Worm (Caenorhabditis elegans): Measurements from ENCODE around the gene str-264.

The str-264 gene

DNA sequence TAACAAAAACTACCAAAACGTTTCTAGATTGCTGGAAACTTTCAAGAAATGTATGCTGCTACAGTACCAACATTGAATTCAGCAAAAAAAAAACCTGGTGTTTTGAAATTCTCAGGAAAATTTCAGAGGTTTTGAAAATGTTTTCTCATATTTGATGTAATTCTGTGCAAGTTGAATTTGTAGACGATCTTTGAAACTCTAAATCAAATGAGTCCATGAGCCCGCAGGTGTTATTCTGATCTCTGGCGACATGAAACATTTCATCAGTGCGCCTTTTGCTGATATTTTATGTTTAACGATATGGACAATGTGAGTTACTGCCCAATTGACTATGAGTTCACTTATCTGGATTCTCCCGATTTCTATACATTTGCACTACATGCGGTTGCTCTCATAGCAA lies 1.3 kb upstream of the str-264 start, which contains the start of gene srh-218:
TSS of gene srh-218 (plus strand) at position 301 of the 400 bp plus-strand sequence.
- TF ChIP-seq ceh-82 (tag; optimal IDR thresholded peaks at IDR 0.05) = no peak
- TF ChIP-seq nhr-237 (tag; optimal IDR thresholded peaks at IDR 0.05) = no peak
- TF ChIP-seq hmg-11 (tag; optimal IDR thresholded peaks at IDR 0.05) = no peak

ce11 chrV:15487764-15488163 lies 4.7 kb downstream of the str-264 start, which contains the start of gene srw-21:
srw-21 (plus strand) TSS chrV:15488064.
- TF ChIP-seq lin-15B (tag; optimal IDR thresholded peaks at IDR 0.05) (no peak), zag-1 (tag; optimal IDR thresholded peaks at IDR 0.05) (no peak), R02D3.7 (tag; optimal IDR thresholded peaks at IDR 0.05) (no peak), ama-1 (optimal IDR thresholded peaks at IDR 0.05) (no peak), eor-1 (tag; optimal IDR thresholded peaks at IDR 0.05) (no peak), egl-27 (tag; optimal IDR thresholded peaks at IDR 0.05) (no peak), nhr-25 (tag; optimal IDR thresholded peaks at IDR 0.05) (no peak), fkh-2 (tag; optimal IDR thresholded peaks at IDR 0.05) (no peak), nfya-1 (tag; optimal IDR thresholded peaks at IDR 0.05; ENCODE audit: insufficient read depth) (no peak), lsy-12 (tag; optimal IDR thresholded peaks at IDR 0.05) (no peak), jun-1 (tag; optimal IDR thresholded peaks at IDR 0.05) (no peak)

- no peak for TF ChIP-seq nhr-76 (tag; optimal IDR thresholded peaks at IDR 0.05)
Observed at ce11 chrV:15484537-15484936, 7.9 kb downstream of the str-264 start, which contains the start of gene C06B8.3. C06B8.3 (minus strand) TSS chrV:15484637.

ce11 chrV:15483563-15483962 lies 8.9 kb downstream of the str-264 start:
- TF ChIP-seq fos-1 (tag; optimal IDR thresholded peaks at IDR 0.05) (no peak), egl-5 (tag; optimal IDR thresholded peaks at IDR 0.05) (no peak), fkh-2 (tag; optimal IDR thresholded peaks at IDR 0.05) (no peak), mdl-1 (tag; optimal IDR thresholded peaks at IDR 0.05) (no peak), unc-39 (tag; optimal IDR thresholded peaks at IDR 0.05) (no peak), tbx-2 (tag; optimal IDR thresholded peaks at IDR 0.05) (no peak), jun-1 (tag; optimal IDR thresholded peaks at IDR 0.05) (peak; percentile 25), ceh-9 (tag; optimal IDR thresholded peaks at IDR 0.05) (no peak), daf-12 (tag; optimal IDR thresholded peaks at IDR 0.05) (no peak), ceh-82 (tag; optimal IDR thresholded peaks at IDR 0.05) (no peak), ama-1 (optimal IDR thresholded peaks at IDR 0.05) (no peak), elt-2 (tag; optimal IDR thresholded peaks at IDR 0.05) (peak; percentile 25), ceh-16 (tag; optimal IDR thresholded peaks at IDR 0.05) (no peak), nhr-67 (tag; optimal IDR thresholded peaks at IDR 0.05) (no peak), pqm-1 (tag; optimal IDR thresholded peaks at IDR 0.05) (peak; percentile 30), pha-4 (tag; optimal IDR thresholded peaks at IDR 0.05) (peak; percentile 72), ceh-28 (tag; optimal IDR thresholded peaks at IDR 0.05) (peak; percentile 58)

ce11 chrV:15481374-15481773 lies 11.0 kb downstream of the str-264 start, which contains the start of gene nhr-150:
nhr-150 (minus strand) TSS chrV:15481465.
- TF ChIP-seq unc-39 (tag; optimal IDR thresholded peaks at IDR 0.05) = no peak
- peak; percentile 34 for TF ChIP-seq elt-1 (tag; optimal IDR thresholded peaks at IDR 0.05)

- no peak for TF ChIP-seq egl-5 (tag; optimal IDR thresholded peaks at IDR 0.05)
- peak; percentile 1 for TF ChIP-seq pqm-1 (tag; optimal IDR thresholded peaks at IDR 0.05)
- peak; percentile 33 for TF ChIP-seq elt-2 (tag; optimal IDR thresholded peaks at IDR 0.05)
Observed at ce11 chrV:15480505-15481075, 11.8 kb downstream of the str-264 start.

ce11 chrV:15479825-15480224 lies 12.6 kb downstream of the str-264 start:
- TF ChIP-seq lin-15B (tag; optimal IDR thresholded peaks at IDR 0.05) (no peak), unc-62 (GFP tag; optimal IDR thresholded peaks at IDR 0.05) (no peak), tbx-2 (tag; optimal IDR thresholded peaks at IDR 0.05) (no peak), sea-2 (GFP tag; optimal IDR thresholded peaks at IDR 0.05) (no peak), fkh-2 (tag; optimal IDR thresholded peaks at IDR 0.05) (no peak), nhr-67 (tag; optimal IDR thresholded peaks at IDR 0.05) (no peak), elt-2 (tag; optimal IDR thresholded peaks at IDR 0.05) (no peak), R02D3.7 (tag; optimal IDR thresholded peaks at IDR 0.05) (no peak), nhr-28 (tag; optimal IDR thresholded peaks at IDR 0.05) (no peak), nhr-77 (tag; optimal IDR thresholded peaks at IDR 0.05) (no peak), ztf-4 (tag; optimal IDR thresholded peaks at IDR 0.05) (no peak)

Data from whole organism, L3 larva.